Fruit fly (Drosophila melanogaster): Measurements from ENCODE around the gene Or85e.

Or85e gene

DNA sequence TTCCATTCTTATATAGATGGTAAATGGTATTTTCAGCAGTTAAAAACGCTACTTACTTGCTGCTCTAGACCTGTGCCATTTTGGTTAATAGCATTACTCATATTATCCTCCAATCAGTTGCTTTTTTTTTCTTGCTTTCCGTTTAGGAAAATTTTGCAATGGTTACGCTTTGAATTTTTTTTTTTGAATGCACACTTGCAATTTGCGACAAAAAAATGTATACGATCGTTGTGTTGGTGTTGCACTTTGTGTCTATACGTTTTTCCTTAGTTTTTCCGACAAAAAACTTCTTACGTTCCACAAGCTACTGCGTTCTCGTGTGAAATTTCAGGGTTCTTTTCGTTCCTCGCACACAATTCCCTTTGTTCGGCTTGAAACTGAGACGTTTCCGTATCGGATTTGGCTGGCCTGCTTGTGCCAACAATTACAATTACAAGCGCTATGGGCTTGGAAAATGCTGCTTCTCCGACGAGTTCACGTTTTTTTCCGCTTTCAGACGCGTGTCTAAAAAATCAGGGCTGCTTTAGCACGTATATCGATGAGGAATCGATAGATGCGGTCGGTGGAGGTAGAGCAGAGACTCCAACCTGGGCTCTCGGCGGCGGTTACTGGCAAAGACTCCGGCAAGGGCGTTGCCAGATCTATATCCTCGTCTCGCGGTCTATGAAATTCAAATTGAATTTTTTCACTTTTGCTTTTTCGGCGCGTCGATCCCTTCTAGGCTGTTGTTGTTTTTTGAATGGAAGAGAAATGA lies 24.4 kb upstream of the Or85e start (continued):
- TF ChIP-seq CG33557 (GFP tag; optimal IDR thresholded peaks at IDR 0.05) (peak; percentile 51), stwl (tag; optimal IDR thresholded peaks at IDR 0.05) (peak; percentile 76), CG33213 (GFP tag; optimal IDR thresholded peaks at IDR 0.05) (peak; percentile 75), CG32767 (GFP tag; IDR thresholded peaks at IDR 0.05) (peak; percentile 47), CG2875 (GFP tag; optimal IDR thresholded peaks at IDR 0.05) (peak; percentile 40), CG16779 (GFP tag; IDR thresholded peaks at IDR 0.05) (0 out of 2 replicates have a peak, but pooled peaks have one; percentile 57), ems (GFP tag; optimal IDR thresholded peaks at IDR 0.05) (peak; percentile 53), row (GFP tag; IDR thresholded peaks at IDR 0.05) (peak; percentile 55), odd (GFP tag; optimal IDR thresholded peaks at IDR 0.05) (peak; percentile 21), shn (GFP tag; optimal IDR thresholded peaks at IDR 0.05) (peak; percentile 61), slbo (GFP tag; IDR thresholded peaks at IDR 0.05) (peak; percentile 65), bab2 (GFP tag; optimal IDR thresholded peaks at IDR 0.05) (no peak), Rx (GFP tag; IDR thresholded peaks at IDR 0.05) (no peak), psq (GFP tag; optimal IDR thresholded peaks at IDR 0.05) (no peak), NfI (GFP tag; optimal IDR thresholded peaks at IDR 0.05) (peak; percentile 42), CG6272 (GFP tag; IDR thresholded peaks at IDR 0.05) (no peak), br (optimal IDR thresholded peaks at IDR 0.05) (no peak), Scr (GFP tag; IDR thresholded peaks at IDR 0.05; ENCODE audit: partially characterized antibody) (peak; percentile 82), ash1 (GFP tag; optimal IDR thresholded peaks at IDR 0.05) (no peak), CG12942 (GFP tag; optimal IDR thresholded peaks at IDR 0.05) (peak; percentile 30), CG6791 (GFP tag; IDR thresholded peaks at IDR 0.05; ENCODE audit: partially characterized antibody) (peak; percentile 92), CG11504 (tag; optimal IDR thresholded peaks at IDR 0.05) (peak; percentile 66), rib (GFP tag; IDR thresholded peaks at IDR 0.05) (no peak), BEAF-32 (GFP tag; optimal IDR thresholded peaks at IDR 0.05) (peak; percentile 97), CG9797 (GFP tag; optimal IDR thresholded peaks at IDR 0.05) (peak; percentile 78), trh (GFP tag; optimal IDR thresholded peaks at IDR 0.05) (no peak), tin (GFP tag; optimal IDR thresholded peaks at IDR 0.05) (peak; percentile 37), dmrt11E (tag; optimal IDR thresholded peaks at IDR 0.05) (peak; percentile 37), CG12071 (GFP tag; optimal IDR thresholded peaks at IDR 0.05) (peak; percentile 37), Ets97D (GFP tag; optimal IDR thresholded peaks at IDR 0.05) (peak; percentile 97), wek (GFP tag; optimal IDR thresholded peaks at IDR 0.05) (no peak), CG10209 (GFP tag; optimal IDR thresholded peaks at IDR 0.05) (no peak), az2 (GFP tag; optimal IDR thresholded peaks at IDR 0.05) (no peak), yki (optimal IDR thresholded peaks at IDR 0.05) (no peak), CG11696 (GFP tag; IDR thresholded peaks at IDR 0.05) (no peak), CG3995 (GFP tag; optimal IDR thresholded peaks at IDR 0.05) (peak; percentile 64), Awh (GFP tag; IDR thresholded peaks at IDR 0.05) (no peak), ind (GFP tag; optimal IDR thresholded peaks at IDR 0.05) (no peak), hbn (GFP tag; IDR thresholded peaks at IDR 0.05; ENCODE audit: partially characterized antibody) (peak; percentile 70), lov (optimal IDR thresholded peaks at IDR 0.05) (no peak), lov (GFP tag; IDR thresholded peaks at IDR 0.05) (no peak), NFAT (GFP tag; IDR thresholded peaks at IDR 0.05) (peak; percentile 92), Antp (GFP tag; optimal IDR thresholded peaks at IDR 0.05) (peak; percentile 32), HmgZ (tag; optimal IDR thresholded peaks at IDR 0.05) (peak; percentile 94), CG42726 (GFP tag; IDR thresholded peaks at IDR 0.05; ENCODE audit: partially characterized antibody) (peak; percentile 95), CG15269 (tag; optimal IDR thresholded peaks at IDR 0.05) (peak; percentile 37), Eip74EF (GFP tag; optimal IDR thresholded peaks at IDR 0.05) (peak in 1 of 2 experiments; percentile 14), Atf6 (GFP tag; IDR thresholded peaks at IDR 0.05) (peak; percentile 30; the same call in 1 of the 2 replicates), CG1832 (GFP tag; optimal IDR thresholded peaks at IDR 0.05) (no peak), TFAM (GFP tag; optimal IDR thresholded peaks at IDR 0.05) (no peak)

Data from whole organism, embryonic.